Worm (Caenorhabditis elegans): Measurements from ENCODE around the gene sup-10.

ce11 chrX:17518293-17518692 lies 9.9 kb upstream of the sup-10 start:
- TF ChIP-seq nhr-28 (tag; optimal IDR thresholded peaks at IDR 0.05) (no peak), aly-2 (tag; optimal IDR thresholded peaks at IDR 0.05) (no peak), tbx-2 (tag; optimal IDR thresholded peaks at IDR 0.05) (no peak), ztf-11 (tag; optimal IDR thresholded peaks at IDR 0.05) (no peak), ceh-8 (GFP tag; optimal IDR thresholded peaks at IDR 0.05) (no peak), jun-1 (tag; optimal IDR thresholded peaks at IDR 0.05) (no peak), skn-1 (tag; optimal IDR thresholded peaks at IDR 0.05) (no peak), alr-1 (tag; optimal IDR thresholded peaks at IDR 0.05; ENCODE audit: borderline replicate concordance) (no peak), pqm-1 (tag; optimal IDR thresholded peaks at IDR 0.05) (no peak), nhr-71 (tag; optimal IDR thresholded peaks at IDR 0.05) (no peak), fkh-10 (GFP tag; optimal IDR thresholded peaks at IDR 0.05) (peak; percentile 60), nhr-77 (tag; optimal IDR thresholded peaks at IDR 0.05) (no peak)
